Fruit fly (Drosophila melanogaster): ENCODE data around the gene slam.

- TF ChIP-seq Sin3A (optimal IDR thresholded peaks at IDR 0.05) (no peak), ttk (optimal IDR thresholded peaks at IDR 0.05) (no peak), insv (optimal IDR thresholded peaks at IDR 0.05) (no peak)
Observed at dm6 chr2L:6372088-6372487, at the start of gene slam.
